Fruit fly (Drosophila melanogaster): ENCODE data around the gene CG42354.

DNA sequence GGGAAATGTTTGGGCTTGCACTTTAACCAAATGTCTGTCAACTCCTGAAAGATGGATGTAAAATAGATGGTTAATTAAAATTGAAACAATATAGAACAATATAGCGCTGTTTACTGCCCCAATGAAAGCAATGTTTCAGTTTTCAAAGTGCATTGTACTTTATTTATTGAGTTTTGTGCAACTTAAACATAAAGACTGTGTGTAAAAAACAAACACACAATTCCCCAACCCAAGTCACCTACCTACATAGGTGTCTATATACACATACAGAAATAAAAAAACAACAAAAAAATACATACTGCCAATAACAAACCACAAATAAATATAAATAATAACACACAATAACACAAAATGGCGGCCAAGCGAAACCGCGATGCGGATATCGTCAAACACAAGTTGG, 21.8 kb downstream of the CG42354 start, which contains the start of gene CG8958:
- TF ChIP-seq h (optimal IDR thresholded peaks at IDR 0.05) = no peak
- TF ChIP-seq psq (optimal IDR thresholded peaks at IDR 0.05) = no peak
- TF ChIP-seq Sin3A (optimal IDR thresholded peaks at IDR 0.05) = no peak
- no peak for TF ChIP-seq ttk (optimal IDR thresholded peaks at IDR 0.05)
- TF ChIP-seq Myc (optimal IDR thresholded peaks at IDR 0.05) = no peak

All from Kc167 (cell line).